Fruit fly (Drosophila melanogaster): ENCODE measurements around the gene CG1638.

- TF ChIP-seq CG1620 (GFP tag; optimal IDR thresholded peaks at IDR 0.05) (no peak), CG7101 (tag; optimal IDR thresholded peaks at IDR 0.05) (no peak), Crg-1 (GFP tag; optimal IDR thresholded peaks at IDR 0.05) (no peak)
Observed at dm6 chr3R:31621814-31622213, 31.4 kb downstream of the CG1638 start, which contains the start of gene kek6.

Measured in whole organism, adult.